Fruit fly (Drosophila melanogaster) whole organism, prepupa: ENCODE measurements around the gene hyx.

Experiments used
- Blimp-1 ChIP-seq: fragments of 200-800 bp; sonication (Bioruptor generic); optimal IDR thresholded peaks from 3 replicates; lab custom pipeline; 2017; ENCODE audit warnings: missing biosample characterization, missing genetic modification characterization, mild to moderate bottlenecking, moderate library complexity, missing genetic modification reagents
- CG16779 ChIP-seq: fragments of 200-800 bp; sonication (Bioruptor generic); optimal IDR thresholded peaks from 3 replicates; lab custom pipeline; 2017; ENCODE audit warnings: missing biosample characterization, mild to moderate bottlenecking, missing genetic modification characterization
- CG3919 ChIP-seq: fragments of 200-800 bp; sonication (Bioruptor generic); optimal IDR thresholded peaks from 3 replicates; lab custom pipeline; 2016; ENCODE audit warnings: missing biosample characterization, missing genetic modification characterization
- CG6163 ChIP-seq: fragments of 200-800 bp; sonication (Bioruptor generic); IDR thresholded peaks from 3 replicates; pipeline ENCODE4 v1.3.6; 2022; ENCODE audit warnings: missing biosample characterization, missing genetic modification characterization
- CG6808 ChIP-seq: fragments of 200-800 bp; sonication (Bioruptor generic); optimal IDR thresholded peaks from 3 replicates; lab custom pipeline; 2017; ENCODE audit warnings: missing biosample characterization, missing genetic modification characterization, mild to moderate bottlenecking, moderate library complexity, missing genetic modification reagents
- CG8319 ChIP-seq: fragments of 200-800 bp; sonication (Bioruptor generic); optimal IDR thresholded peaks from 3 replicates; lab custom pipeline; 2016; ENCODE audit warnings: missing biosample characterization, missing genetic modification characterization
- Met ChIP-seq: fragments of 200-800 bp; sonication (Bioruptor generic); optimal IDR thresholded peaks from 3 replicates; lab custom pipeline; 2016; ENCODE audit warnings: missing biosample characterization, missing genetic modification characterization
- OdsH ChIP-seq: fragments of 200-800 bp; sonication (Bioruptor generic); optimal IDR thresholded peaks from 3 replicates; lab custom pipeline; 2016; ENCODE audit warnings: missing biosample characterization, missing genetic modification characterization
- Sox14 ChIP-seq: fragments of 200-800 bp; sonication (Bioruptor generic); optimal IDR thresholded peaks from 3 replicates; lab custom pipeline; 2016; ENCODE audit warnings: missing biosample characterization, missing genetic modification characterization
- achi ChIP-seq: fragments of 200-800 bp; sonication (Bioruptor generic); optimal IDR thresholded peaks from 3 replicates; lab custom pipeline; 2016; ENCODE audit warnings: missing biosample characterization, missing genetic modification characterization
- fd59A ChIP-seq: fragments of 200-800 bp; sonication (Bioruptor generic); optimal IDR thresholded peaks from 2 replicates; lab custom pipeline; 2017; ENCODE audit warnings: missing biosample characterization, mild to moderate bottlenecking, missing genetic modification characterization, missing genetic modification reagents
- pdm3 ChIP-seq: fragments of 200-800 bp; sonication (Bioruptor generic); optimal IDR thresholded peaks from 3 replicates; lab custom pipeline; 2016; ENCODE audit warnings: missing biosample characterization, missing genetic modification characterization
- salr ChIP-seq, 2 experiments: fragments of 200-800 bp; sonication (Bioruptor generic); optimal IDR thresholded peaks; 3 replicates each; lab custom pipeline; 2016 to 2018; ENCODE audit warnings: missing biosample characterization in 2 of 2, missing genetic modification characterization in 2 of 2, mild to moderate bottlenecking in 1 of 2

- TF ChIP-seq fd59A (GFP tag; lab: Kevin White, UChicago) (no peak), CG3919 (GFP tag; lab: Kevin White, UChicago) (no peak), OdsH (GFP tag; lab: Kevin White, UChicago) (no peak), pdm3 (GFP tag; lab: Kevin White, UChicago) (no peak), Blimp-1 (GFP tag; lab: Kevin White, UChicago) (no peak), CG16779 (tag; lab: Kevin White, UChicago) (no peak), achi (GFP tag; lab: Kevin White, UChicago) (no peak), Met (no peak), CG8319 (GFP tag; lab: Kevin White, UChicago) (no peak), CG6163 (GFP tag; lab: Robert Waterston, UW) (no peak), CG6808 (GFP tag; lab: Kevin White, UChicago) (no peak), salr (GFP tag; optimal IDR thresholded peaks at IDR 0.05; lab: Kevin White, UChicago) (no peak), Sox14 (GFP tag; lab: Kevin White, UChicago) (no peak)
These were observed 36.8 kb upstream of the hyx start for dm6 chr3R:9001720-9002240.
